Worm (Caenorhabditis elegans) whole organism, late embryonic: ENCODE measurements around the gene F15B9.6.

Experiments
- C08G9.2 ChIP-seq: sonication (generic microtip); optimal IDR thresholded peaks from 2 replicates; lab custom pipeline; 2016; ENCODE audit warnings: mild to moderate bottlenecking, missing genetic modification characterization, moderate library complexity, missing compliant biosample characterization
- C38D4.7 ChIP-seq: fragments of 200-800 bp; sonication (Bioruptor generic); optimal IDR thresholded peaks from 2 replicates; lab custom pipeline; 2018; ENCODE audit warnings: mild to moderate bottlenecking, missing genetic modification characterization, moderate library complexity, missing compliant biosample characterization
- F13H6.1 ChIP-seq: sonication (generic microtip); optimal IDR thresholded peaks from 2 replicates; lab custom pipeline; 2016; ENCODE audit warnings: missing genetic modification characterization, missing compliant biosample characterization
- K02D7.2 ChIP-seq: sonication (generic microtip); optimal IDR thresholded peaks from 2 replicates; lab custom pipeline; 2017; ENCODE audit warnings: mild to moderate bottlenecking, missing genetic modification characterization, missing compliant biosample characterization
- K09A11.1 ChIP-seq: sonication (generic microtip); optimal IDR thresholded peaks from 2 replicates; lab custom pipeline; 2017; ENCODE audit warnings: antibody characterized with exemption, mild to moderate bottlenecking, missing genetic modification characterization, missing compliant biosample characterization; ENCODE audit not compliant: insufficient read depth
- T23F11.4 ChIP-seq: fragments of 200-800 bp; sonication (Bioruptor generic); optimal IDR thresholded peaks from 2 replicates; lab custom pipeline; 2018; ENCODE audit warnings: mild to moderate bottlenecking, missing genetic modification characterization, missing compliant biosample characterization
- ahr-1 ChIP-seq: sonication (generic microtip); optimal IDR thresholded peaks from 2 replicates; lab custom pipeline; 2016; ENCODE audit warnings: missing genetic modification characterization, missing compliant biosample characterization
- ceh-14 ChIP-seq: sonication (generic microtip); optimal IDR thresholded peaks from 2 replicates; lab custom pipeline; 2016; ENCODE audit warnings: missing genotype, missing genetic modification characterization, missing compliant biosample characterization
- ceh-18 ChIP-seq: sonication (generic microtip); optimal IDR thresholded peaks from 2 replicates; lab custom pipeline; 2016; ENCODE audit warnings: missing genetic modification characterization, missing compliant biosample characterization
- ceh-19 ChIP-seq: fragments of 200-800 bp; sonication (Bioruptor generic); optimal IDR thresholded peaks from 2 replicates; lab custom pipeline; 2018; ENCODE audit warnings: mild to moderate bottlenecking, missing genetic modification characterization, missing compliant biosample characterization
- ceh-24 ChIP-seq: sonication (generic microtip); optimal IDR thresholded peaks from 2 replicates; lab custom pipeline; 2016; ENCODE audit warnings: mild to moderate bottlenecking, missing genetic modification characterization, missing compliant biosample characterization
- ceh-31 ChIP-seq: sonication (generic microtip); optimal IDR thresholded peaks from 2 replicates; lab custom pipeline; 2016; ENCODE audit warnings: missing genetic modification characterization, missing compliant biosample characterization
- ceh-34 ChIP-seq: sonication (generic microtip); optimal IDR thresholded peaks from 2 replicates; lab custom pipeline; 2016; ENCODE audit warnings: mild to moderate bottlenecking, missing genetic modification characterization, missing compliant biosample characterization
- ceh-48 ChIP-seq: sonication (generic microtip); optimal IDR thresholded peaks from 2 replicates; lab custom pipeline; 2016; ENCODE audit warnings: missing genetic modification characterization, inconsistent platforms, missing compliant biosample characterization
- ceh-9 ChIP-seq: sonication (generic microtip); optimal IDR thresholded peaks from 2 replicates; lab custom pipeline; 2016; ENCODE audit warnings: mild to moderate bottlenecking, missing genetic modification characterization, inconsistent platforms, missing compliant biosample characterization
- che-1 ChIP-seq: sonication (generic microtip); optimal IDR thresholded peaks from 2 replicates; lab custom pipeline; 2016; ENCODE audit warnings: mild to moderate bottlenecking, missing genetic modification characterization, missing compliant biosample characterization
- dve-1 ChIP-seq: sonication (generic microtip); optimal IDR thresholded peaks from 2 replicates; lab custom pipeline; 2017; ENCODE audit warnings: antibody characterized with exemption, mild to moderate bottlenecking, missing genetic modification characterization, missing compliant biosample characterization
- elt-2 ChIP-seq: sonication (generic microtip); optimal IDR thresholded peaks from 2 replicates; lab custom pipeline; 2016; ENCODE audit warnings: missing genetic modification reagents, missing genetic modification characterization, missing compliant biosample characterization
- fax-1 ChIP-seq: sonication (generic microtip); optimal IDR thresholded peaks from 2 replicates; lab custom pipeline; 2016; ENCODE audit warnings: missing genotype, missing genetic modification characterization, missing compliant biosample characterization
- gmeb-2 ChIP-seq: sonication (generic microtip); optimal IDR thresholded peaks from 2 replicates; lab custom pipeline; 2016; ENCODE audit warnings: missing genetic modification characterization, inconsistent platforms, missing compliant biosample characterization
- hlh-15 ChIP-seq: sonication (generic microtip); optimal IDR thresholded peaks from 2 replicates; lab custom pipeline; 2016; ENCODE audit warnings: missing genetic modification characterization, missing compliant biosample characterization
- hlh-8 ChIP-seq: sonication (generic microtip); optimal IDR thresholded peaks from 2 replicates; lab custom pipeline; 2016; ENCODE audit warnings: missing genotype, missing genetic modification characterization, missing compliant biosample characterization
- lim-6 ChIP-seq: sonication (generic microtip); optimal IDR thresholded peaks from 2 replicates; lab custom pipeline; 2016; ENCODE audit warnings: missing genetic modification characterization, missing compliant biosample characterization
- lin-11 ChIP-seq: fragments of 200-800 bp; sonication (Bioruptor generic); optimal IDR thresholded peaks from 2 replicates; lab custom pipeline; 2018; ENCODE audit warnings: mild to moderate bottlenecking, missing genetic modification characterization, missing compliant biosample characterization
- nfya-1 ChIP-seq: sonication (generic microtip); optimal IDR thresholded peaks from 2 replicates; lab custom pipeline; 2017; ENCODE audit warnings: missing genetic modification characterization, mild to moderate bottlenecking, missing compliant biosample characterization, antibody characterized with exemption, moderate library complexity
- nhr-11 ChIP-seq: fragments of 150-350 bp; optimal IDR thresholded peaks from 2 replicates; lab custom pipeline; 2014; ENCODE audit warnings: missing biosample characterization, missing genetic modification characterization
- nhr-232 ChIP-seq: sonication (generic microtip); optimal IDR thresholded peaks from 2 replicates; lab custom pipeline; 2016; ENCODE audit warnings: missing genetic modification characterization, missing compliant biosample characterization
- pag-3 ChIP-seq: sonication (generic microtip); optimal IDR thresholded peaks from 2 replicates; lab custom pipeline; 2016; ENCODE audit warnings: missing compliant biosample characterization, missing genetic modification characterization, borderline replicate concordance
- pat-9 ChIP-seq: fragments of 200-800 bp; sonication (Bioruptor generic); optimal IDR thresholded peaks from 2 replicates; lab custom pipeline; 2018; ENCODE audit warnings: mild to moderate bottlenecking, missing genetic modification characterization, moderate library complexity, missing compliant biosample characterization
- pax-1 ChIP-seq: fragments of 150-350 bp; optimal IDR thresholded peaks from 2 replicates; lab custom pipeline; 2014; ENCODE audit warnings: missing biosample characterization, missing genetic modification characterization
- ref-2 ChIP-seq: sonication (generic microtip); optimal IDR thresholded peaks from 2 replicates; lab custom pipeline; 2016; ENCODE audit warnings: missing genetic modification characterization, missing compliant biosample characterization
- rnt-1 ChIP-seq: sonication (generic microtip); optimal IDR thresholded peaks from 2 replicates; lab custom pipeline; 2016; ENCODE audit warnings: missing genetic modification characterization, missing compliant biosample characterization
- sdc-2 ChIP-seq: sonication (generic microtip); optimal IDR thresholded peaks from 2 replicates; lab custom pipeline; 2016; ENCODE audit warnings: missing genotype, missing genetic modification characterization, missing compliant biosample characterization
- sox-4 ChIP-seq: sonication (generic microtip); optimal IDR thresholded peaks from 2 replicates; lab custom pipeline; 2017; ENCODE audit warnings: mild to moderate bottlenecking, missing genetic modification characterization, inconsistent platforms, missing compliant biosample characterization
- syd-9 ChIP-seq: sonication (generic microtip); optimal IDR thresholded peaks from 2 replicates; lab custom pipeline; 2016; ENCODE audit warnings: mild to moderate bottlenecking, missing genetic modification characterization, moderate library complexity, missing compliant biosample characterization
- tbx-2 ChIP-seq: sonication (generic microtip); optimal IDR thresholded peaks from 2 replicates; lab custom pipeline; 2016; ENCODE audit warnings: missing genetic modification characterization, missing compliant biosample characterization
- ttx-3 ChIP-seq: sonication (generic microtip); optimal IDR thresholded peaks from 2 replicates; lab custom pipeline; 2016; ENCODE audit warnings: missing genetic modification reagents, missing genetic modification characterization, missing compliant biosample characterization
- unc-3 ChIP-seq, 2 experiments: fragments of 200-800 bp in 1 of 2; sonication (Bioruptor generic) in 1 of 2; sonication (generic microtip) in 1 of 2; conservative IDR thresholded peaks in 1 of 2; optimal IDR thresholded peaks in 1 of 2; 2 replicates each; pipeline versions ENCODE4 v1.3.6 to Lab custom; 2016 to 2022; ENCODE audit warnings: missing compliant biosample characterization in 2 of 2, missing genetic modification characterization in 2 of 2, missing genetic modification reagents in 1 of 2
- unc-42 ChIP-seq: sonication (generic microtip); optimal IDR thresholded peaks from 2 replicates; lab custom pipeline; 2016; ENCODE audit warnings: missing genotype, missing genetic modification characterization, missing compliant biosample characterization
- unc-55 ChIP-seq: sonication (generic microtip); optimal IDR thresholded peaks from 2 replicates; lab custom pipeline; 2017; ENCODE audit warnings: missing biosample characterization, missing genetic modification reagents, missing genetic modification characterization
- unc-86 ChIP-seq: sonication (generic microtip); optimal IDR thresholded peaks from 2 replicates; lab custom pipeline; 2016; ENCODE audit warnings: missing genetic modification characterization, missing compliant biosample characterization
- zip-5 ChIP-seq: sonication (generic microtip); optimal IDR thresholded peaks from 2 replicates; lab custom pipeline; 2016; ENCODE audit warnings: missing genetic modification characterization, missing compliant biosample characterization

Gene F15B9.6

DNA sequence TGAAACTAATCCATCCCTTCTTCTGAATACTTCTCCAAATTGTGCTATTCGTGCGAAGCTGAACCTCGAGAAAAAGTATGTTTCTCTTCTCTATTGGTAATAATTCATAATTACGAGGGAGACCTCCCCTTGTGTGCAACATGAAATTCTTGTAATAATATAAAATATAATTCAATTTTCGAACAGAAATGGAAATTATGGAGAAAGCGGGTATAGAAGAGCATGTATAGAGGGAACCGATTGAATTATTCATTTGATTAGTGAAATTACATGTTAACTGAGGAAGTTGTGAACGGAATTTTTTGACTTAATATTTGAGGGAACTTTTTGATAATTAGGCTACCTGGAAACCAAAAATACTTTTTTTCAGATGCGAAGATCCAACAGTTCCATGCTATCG, 14.9 kb downstream of the F15B9.6 start:
- TF ChIP-seq sdc-2 (tag; lab: Kevin White, UChicago) (no peak), unc-42 (tag; lab: Kevin White, UChicago) (peak; percentile 91), ttx-3 (tag; lab: Kevin White, UChicago) (no peak)

DNA sequence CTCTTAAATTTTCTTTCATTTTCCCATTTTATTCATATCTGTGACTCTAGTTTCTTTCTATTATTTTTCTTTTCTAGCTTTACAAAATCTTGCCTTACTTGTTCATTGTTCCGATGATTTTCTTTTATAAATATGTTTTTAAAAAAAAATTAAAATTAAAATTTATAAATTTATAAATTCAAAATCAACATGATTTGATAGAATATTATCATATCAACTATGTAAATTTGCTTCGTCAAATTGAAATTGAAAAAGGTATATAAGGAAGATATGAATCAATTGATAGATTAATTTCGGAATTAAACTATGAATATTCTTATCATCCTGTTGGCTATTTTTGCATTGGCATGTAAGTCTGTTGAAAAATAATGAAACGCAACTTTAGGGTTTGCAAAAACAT, 19.3 kb downstream of the F15B9.6 start, which contains the start of gene W07G4.1:
W07G4.1 (plus strand) TSS at position 301 of the 400 bp plus-strand sequence.
- TF ChIP-seq K02D7.2 (tag; lab: Kevin White, UChicago) (no peak), nhr-11 (tag; lab: Kevin White, UChicago) (no peak)
- TF ChIP-seq, all 69 proteins: peak for 0

DNA sequence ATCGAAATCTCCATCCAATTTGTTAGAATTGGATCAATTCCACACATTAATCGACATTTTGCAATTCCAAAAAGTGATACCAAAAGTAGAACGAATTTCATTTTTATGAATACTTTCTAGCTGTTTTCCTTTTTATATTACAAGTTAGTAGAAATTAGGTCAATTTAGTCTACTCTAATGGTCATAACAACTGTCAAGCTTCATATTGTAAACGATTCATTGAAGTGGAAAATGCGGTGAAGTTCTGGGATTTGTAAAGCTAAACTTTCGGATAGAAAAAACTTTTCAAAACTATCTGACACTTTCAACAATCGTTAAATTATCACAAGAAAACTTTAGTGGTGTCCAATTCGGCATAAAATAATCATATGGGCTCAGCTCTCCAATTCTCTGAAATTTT, 20.7 kb downstream of the F15B9.6 start, which contains the start of gene W07G4.7:
W07G4.7 (minus strand) TSS at position 101 of the 400 bp plus-strand sequence.
- TF ChIP-seq pag-3 (tag; lab: Kevin White, UChicago) (no peak), pax-1 (tag; lab: Kevin White, UChicago) (no peak), F13H6.1 (no peak), nhr-232 (no peak), rnt-1 (no peak), unc-86 (tag; lab: Kevin White, UChicago) (no peak), ceh-48 (no peak), nhr-11 (tag; lab: Kevin White, UChicago) (no peak), ceh-9 (tag; lab: Kevin White, UChicago) (no peak), gmeb-2 (no peak), C38D4.7 (GFP tag; lab: Kevin White, UChicago) (no peak), T23F11.4 (no peak)

DNA sequence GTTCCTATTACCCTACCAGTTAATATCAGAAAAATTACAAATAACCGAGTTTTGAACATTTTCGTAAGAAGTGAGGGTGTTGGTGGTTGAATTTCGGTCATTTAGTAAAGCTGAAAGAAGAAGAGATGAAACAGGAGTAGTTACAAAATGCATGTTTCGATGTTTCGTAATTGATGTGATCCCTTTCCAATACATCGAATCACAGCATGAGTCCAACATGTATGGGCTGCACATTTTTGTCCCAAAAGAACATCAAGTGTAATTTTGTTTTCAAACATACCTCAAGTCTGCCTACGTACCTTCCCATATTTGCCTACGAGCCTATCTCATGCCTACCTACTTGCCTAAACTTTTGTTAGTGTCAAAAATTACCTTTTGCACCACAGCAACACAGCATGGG, 22.5 kb downstream of the F15B9.6 start, which contains the start of gene W07G4.2:
W07G4.2 (minus strand) TSS at position 101 of the 400 bp plus-strand sequence.
- TF ChIP-seq F13H6.1: no peak
- no peak for TF ChIP-seq lim-6 (tag; lab: Kevin White, UChicago)

DNA sequence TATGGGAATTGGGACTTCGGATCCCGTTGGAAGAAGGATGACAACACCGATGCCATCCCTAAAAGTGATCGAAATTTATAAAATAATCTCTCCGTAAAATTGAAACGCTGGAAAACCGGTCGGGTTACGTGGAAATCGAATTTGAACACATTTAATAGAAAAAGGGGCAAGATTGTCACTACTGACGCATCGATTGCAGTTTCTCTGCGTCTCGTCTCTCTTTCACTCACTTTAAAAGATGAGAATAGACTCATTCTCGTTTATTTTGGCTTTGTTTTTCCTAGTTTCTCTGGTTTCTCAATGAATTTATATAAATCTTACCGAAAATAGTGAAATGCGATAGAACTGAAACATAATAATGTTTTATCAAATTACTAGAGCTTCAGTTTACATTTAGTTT, 27.7 kb downstream of the F15B9.6 start, which contains the start of gene scyl-1:
scyl-1 (minus strand) TSS at position 56 of the 400 bp plus-strand sequence.
- TF ChIP-seq nhr-232 (no peak), nfya-1 (tag; lab: Kevin White, UChicago) (peak; percentile 65), dve-1 (tag; lab: Kevin White, UChicago) (peak; percentile 23), elt-2 (tag; lab: Kevin White, UChicago) (peak; percentile 57), sox-4 (tag; lab: Kevin White, UChicago) (peak; percentile 32), lin-11 (tag; lab: Kevin White, UChicago) (peak; percentile 6), fax-1 (tag; lab: Kevin White, UChicago) (no peak), ref-2 (tag; lab: Kevin White, UChicago) (peak; percentile 12), zip-5 (tag; lab: Kevin White, UChicago) (peak; percentile 15), syd-9 (tag; lab: Kevin White, UChicago) (peak; percentile 16), ceh-31 (tag; lab: Kevin White, UChicago) (peak; percentile 59), pat-9 (tag; lab: Kevin White, UChicago) (peak; percentile 13), che-1 (tag; lab: Kevin White, UChicago) (no peak), ceh-19 (GFP tag; lab: Kevin White, UChicago) (peak; percentile 28), nhr-11 (tag; lab: Kevin White, UChicago) (no peak), unc-3 (GFP tag; conservative IDR thresholded peaks at IDR 0.05; lab: Robert Waterston, UW) (no peak), unc-3 (tag; optimal IDR thresholded peaks at IDR 0.05; lab: Kevin White, UChicago) (no peak), K09A11.1 (tag; lab: Kevin White, UChicago) (no peak), ceh-24 (tag; lab: Kevin White, UChicago) (no peak), tbx-2 (tag; lab: Kevin White, UChicago) (peak; percentile 54), C08G9.2 (peak; percentile 22), ceh-18 (tag; lab: Kevin White, UChicago) (peak; percentile 44), hlh-8 (tag; lab: Kevin White, UChicago) (peak; percentile 9), rnt-1 (peak; percentile 54), gmeb-2 (peak; percentile 27), ceh-48 (peak; percentile 43), hlh-15 (no peak), ceh-34 (tag; lab: Kevin White, UChicago) (peak; percentile 58), sdc-2 (tag; lab: Kevin White, UChicago) (peak; percentile 8), ceh-14 (tag; lab: Kevin White, UChicago) (peak; percentile 56), unc-42 (tag; lab: Kevin White, UChicago) (peak; percentile 84), unc-55 (GFP tag; lab: Kevin White, UChicago) (peak; percentile 68), ahr-1 (tag; lab: Kevin White, UChicago) (no peak)
